Worm (Caenorhabditis elegans): Measurements from ENCODE around the gene B0024.13.
A peak's percentile ranks its signal among the peaks of the same experiment; 100 is the strongest.

The B0024.13 gene

ce11 chrV:10338305-10338992, 17.9 kb downstream of the B0024.13 start, which contains the start of gene arx-2:
Gene arx-2 (minus strand): TSS chrV:10338355.
- TF ChIP-seq sea-1 (GFP tag; conservative IDR thresholded peaks at IDR 0.05) = no peak
- TF ChIP-seq hnd-1 (tag; optimal IDR thresholded peaks at IDR 0.05) = no peak
- TF ChIP-seq F13C5.2 (tag; optimal IDR thresholded peaks at IDR 0.05) = no peak
- TF ChIP-seq hmbx-1 (tag; optimal IDR thresholded peaks at IDR 0.05) = no peak
- TF ChIP-seq ceh-36 (tag; optimal IDR thresholded peaks at IDR 0.05) = no peak
- no peak for TF ChIP-seq tbx-11 (GFP tag; IDR thresholded peaks at IDR 0.05)
- no peak for TF ChIP-seq tra-4 (tag; optimal IDR thresholded peaks at IDR 0.05)
- no peak for TF ChIP-seq ama-1 (optimal IDR thresholded peaks at IDR 0.05)
- TF ChIP-seq tbx-37 (GFP tag; conservative IDR thresholded peaks at IDR 0.05) = no peak
- TF ChIP-seq aly-1 (tag; optimal IDR thresholded peaks at IDR 0.05) = no peak
- no peak for TF ChIP-seq ceh-13 (GFP tag; optimal IDR thresholded peaks at IDR 0.05)
- no peak for TF ChIP-seq B0310.2 (tag; optimal IDR thresholded peaks at IDR 0.05)
- no peak for TF ChIP-seq flt-1 (GFP tag; IDR thresholded peaks at IDR 0.05)

DNA sequence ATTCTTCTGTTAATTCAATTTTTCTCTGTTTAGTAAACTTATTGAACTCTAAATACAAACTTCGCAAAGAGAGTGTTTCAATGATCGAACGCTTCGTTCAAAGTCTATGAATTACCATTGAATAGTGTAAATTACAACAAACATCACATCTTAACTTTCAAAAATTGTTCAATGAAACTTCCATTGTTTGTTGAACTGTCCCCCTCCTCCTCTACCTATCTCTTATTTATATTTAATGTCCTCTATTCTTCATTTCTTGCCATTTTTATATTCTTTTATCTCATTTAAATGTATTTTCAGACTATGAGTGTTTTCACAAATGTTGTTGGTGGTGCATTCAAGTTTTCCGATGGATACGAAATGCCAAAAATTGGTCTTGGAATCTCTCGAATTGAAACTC, 18.7 kb downstream of the B0024.13 start, which contains the start of gene K07C5.2:
K07C5.2 (plus strand) TSS at position 301 of the 400 bp plus-strand sequence.
- TF ChIP-seq B0310.2 (tag; optimal IDR thresholded peaks at IDR 0.05) = no peak
- TF ChIP-seq aly-1 (tag; optimal IDR thresholded peaks at IDR 0.05) = no peak
- TF ChIP-seq sea-1 (GFP tag; conservative IDR thresholded peaks at IDR 0.05) = no peak
- no peak for TF ChIP-seq flt-1 (GFP tag; IDR thresholded peaks at IDR 0.05)
- no peak for TF ChIP-seq hmg-4 (GFP tag; optimal IDR thresholded peaks at IDR 0.05)
- no peak for TF ChIP-seq pes-1 (GFP tag; IDR thresholded peaks at IDR 0.05)
- TF ChIP-seq ets-7 (tag; optimal IDR thresholded peaks at IDR 0.05) = no peak

ce11 chrV:10341905-10342328, 21.4 kb downstream of the B0024.13 start, which contains the start of gene K07C5.13:
Gene K07C5.13 (plus strand): TSS chrV:10342055.
- TF ChIP-seq pes-1 (GFP tag; IDR thresholded peaks at IDR 0.05) (peak; percentile 61; the same call in 1 of the 2 replicates), sea-1 (GFP tag; conservative IDR thresholded peaks at IDR 0.05) (peak; percentile 75; the same call in 1 of the 2 replicates), scrt-1 (GFP tag; IDR thresholded peaks at IDR 0.05) (peak; percentile 51; the same call in 1 of the 2 replicates), flt-1 (GFP tag; IDR thresholded peaks at IDR 0.05) (peak; percentile 56), tbx-11 (GFP tag; IDR thresholded peaks at IDR 0.05) (peak; percentile 61; the same call in 1 of the 2 replicates), tbx-37 (GFP tag; conservative IDR thresholded peaks at IDR 0.05) (0 out of 2 replicates have a peak, but pooled peaks have one; percentile 36)

ce11 chrV:10342904-10343303, 22.4 kb downstream of the B0024.13 start, which contains the start of gene K07C5.3:
Gene K07C5.3 (plus strand): TSS chrV:10343032.
- no peak for TF ChIP-seq flt-1 (GFP tag; IDR thresholded peaks at IDR 0.05)
- TF ChIP-seq hnd-1 (tag; optimal IDR thresholded peaks at IDR 0.05) = no peak

DNA sequence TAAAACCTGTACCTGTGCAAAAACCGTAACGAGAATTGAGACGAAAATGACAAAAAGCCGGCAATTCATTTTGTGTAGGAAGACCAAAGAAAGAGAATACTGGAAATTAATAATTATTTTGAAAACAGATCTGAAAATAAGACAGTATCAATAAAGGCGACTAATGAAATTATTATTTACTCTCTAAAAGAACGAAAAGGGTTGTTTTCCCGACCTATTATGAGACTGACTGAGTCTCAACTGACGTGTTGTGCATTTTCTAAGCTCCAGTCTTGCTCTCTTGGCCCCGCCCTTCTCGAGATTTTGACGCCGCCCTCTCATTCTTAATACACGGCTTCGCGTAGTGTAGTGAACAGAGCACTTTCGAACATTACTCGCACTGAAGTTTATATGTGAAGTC, 29.5 kb downstream of the B0024.13 start, which contains the start of gene K07C5.9:
K07C5.9 (minus strand) TSS at position 101 of the 400 bp plus-strand sequence.
- TF ChIP-seq scrt-1 (GFP tag; IDR thresholded peaks at IDR 0.05) (no peak), ceh-13 (GFP tag; optimal IDR thresholded peaks at IDR 0.05) (no peak), hmbx-1 (tag; optimal IDR thresholded peaks at IDR 0.05) (no peak), hmg-4 (GFP tag; optimal IDR thresholded peaks at IDR 0.05) (no peak), B0310.2 (tag; optimal IDR thresholded peaks at IDR 0.05) (no peak), ceh-36 (tag; optimal IDR thresholded peaks at IDR 0.05) (no peak), tra-4 (tag; optimal IDR thresholded peaks at IDR 0.05) (no peak)

ce11 chrV:10352928-10353427, 32.5 kb downstream of the B0024.13 start, which contains the start of gene nol-56:
Gene nol-56 (minus strand): TSS chrV:10352978.
- TF ChIP-seq ets-7 (tag; optimal IDR thresholded peaks at IDR 0.05) (no peak), tbx-37 (GFP tag; conservative IDR thresholded peaks at IDR 0.05) (no peak), F13C5.2 (tag; optimal IDR thresholded peaks at IDR 0.05) (no peak), pes-1 (GFP tag; IDR thresholded peaks at IDR 0.05) (0 out of 2 replicates have a peak, but pooled peaks have one; percentile 37), ama-1 (optimal IDR thresholded peaks at IDR 0.05) (no peak), ceh-13 (GFP tag; optimal IDR thresholded peaks at IDR 0.05) (no peak)

DNA sequence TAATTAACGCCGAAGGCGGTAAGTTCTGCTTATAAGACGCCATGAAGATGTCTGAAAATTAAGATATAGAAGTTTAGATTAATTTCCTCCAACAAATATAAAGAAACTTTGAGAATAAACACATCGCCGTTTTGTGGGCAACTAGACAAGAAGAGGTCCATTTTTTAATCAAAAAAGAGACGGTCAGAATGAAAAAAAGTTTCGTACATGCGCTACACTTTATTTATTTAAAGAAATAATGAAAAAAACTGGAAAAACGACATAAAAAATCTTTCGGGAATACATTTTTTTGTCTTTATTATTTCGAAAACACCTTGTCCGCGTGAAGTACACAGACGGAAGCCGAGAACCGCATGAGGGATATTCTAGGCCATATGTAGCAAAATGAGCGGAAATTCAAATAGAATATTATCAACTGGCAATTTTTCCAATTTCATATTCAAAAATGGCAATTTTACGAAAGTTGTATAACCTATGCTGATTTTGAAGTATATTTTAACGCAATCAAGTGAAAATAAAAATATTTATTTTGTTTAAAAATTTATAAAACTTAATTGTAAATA, 35.3 kb downstream of the B0024.13 start, which contains the start of gene sluh-7:
sluh-7 (minus strand) TSS at position 51 of the 563 bp plus-strand sequence.
- no peak for TF ChIP-seq B0310.2 (tag; optimal IDR thresholded peaks at IDR 0.05)
- TF ChIP-seq tbx-11 (GFP tag; IDR thresholded peaks at IDR 0.05) = no peak
- TF ChIP-seq hmg-4 (GFP tag; optimal IDR thresholded peaks at IDR 0.05) = no peak
- TF ChIP-seq hnd-1 (tag; optimal IDR thresholded peaks at IDR 0.05) = peak; percentile 21
- no peak for TF ChIP-seq ceh-36 (tag; optimal IDR thresholded peaks at IDR 0.05)
- peak; percentile 86 for TF ChIP-seq tbx-37 (GFP tag; conservative IDR thresholded peaks at IDR 0.05)
- TF ChIP-seq ets-7 (tag; optimal IDR thresholded peaks at IDR 0.05) = no peak
- TF ChIP-seq scrt-1 (GFP tag; IDR thresholded peaks at IDR 0.05) = no peak
- TF ChIP-seq tra-4 (tag; optimal IDR thresholded peaks at IDR 0.05) = no peak
- TF ChIP-seq aly-1 (tag; optimal IDR thresholded peaks at IDR 0.05) = no peak
- no peak for TF ChIP-seq flt-1 (GFP tag; IDR thresholded peaks at IDR 0.05)
- peak; percentile 43 for TF ChIP-seq F13C5.2 (tag; optimal IDR thresholded peaks at IDR 0.05)
- peak; percentile 28 for TF ChIP-seq ceh-13 (GFP tag; optimal IDR thresholded peaks at IDR 0.05)
- no peak for TF ChIP-seq hmbx-1 (tag; optimal IDR thresholded peaks at IDR 0.05)

Measured in whole organism, early embryonic.